Fruit fly (Drosophila melanogaster) whole organism, prepupa: Measurements from ENCODE around the gene Dbp73D.

Source experiments
- Blimp-1 ChIP-seq: fragments of 200-800 bp; sonication (Bioruptor generic); optimal IDR thresholded peaks from 3 replicates; lab custom pipeline; 2017; ENCODE audit warnings: missing biosample characterization, missing genetic modification characterization, mild to moderate bottlenecking, moderate library complexity, missing genetic modification reagents
- CG10669 ChIP-seq: fragments of 200-800 bp; sonication (Bioruptor generic); optimal IDR thresholded peaks from 3 replicates; lab custom pipeline; 2018; ENCODE audit warnings: missing biosample characterization, mild to moderate bottlenecking, missing genetic modification characterization, moderate library complexity
- CG11294 ChIP-seq: fragments of 200-800 bp; sonication (Bioruptor generic); IDR thresholded peaks from 2 replicates; pipeline ENCODE4 v1.3.6; 2022; ENCODE audit warnings: missing biosample characterization, missing genetic modification characterization
- CG11902 ChIP-seq: fragments of 200-800 bp; sonication (Bioruptor generic); optimal IDR thresholded peaks from 3 replicates; lab custom pipeline; 2016; ENCODE audit warnings: missing biosample characterization, missing genetic modification characterization
- CG15336 ChIP-seq: fragments of 200-800 bp; sonication (Bioruptor generic); IDR thresholded peaks from 2 replicates; pipeline ENCODE4 v1.3.6; 2022; ENCODE audit warnings: missing biosample characterization, missing genetic modification characterization
- CG1621 ChIP-seq: fragments of 200-800 bp; sonication (Bioruptor generic); optimal IDR thresholded peaks from 3 replicates; lab custom pipeline; 2018; ENCODE audit warnings: missing biosample characterization, mild to moderate bottlenecking, missing genetic modification characterization
- CG16779 ChIP-seq: fragments of 200-800 bp; sonication (Bioruptor generic); optimal IDR thresholded peaks from 3 replicates; lab custom pipeline; 2017; ENCODE audit warnings: missing biosample characterization, mild to moderate bottlenecking, missing genetic modification characterization
- CG3032 ChIP-seq: fragments of 200-800 bp; optimal IDR thresholded peaks from 2 replicates; lab custom pipeline; 2019; ENCODE audit warnings: missing biosample characterization, mild to moderate bottlenecking, missing genetic modification characterization, moderate library complexity
- CG32006 ChIP-seq: fragments of 200-800 bp; sonication (Bioruptor generic); optimal IDR thresholded peaks from 3 replicates; lab custom pipeline; 2017; ENCODE audit warnings: missing biosample characterization, mild to moderate bottlenecking, missing genetic modification characterization
- CG34406 ChIP-seq: fragments of 200-800 bp; sonication (Bioruptor generic); optimal IDR thresholded peaks from 3 replicates; lab custom pipeline; 2016; ENCODE audit warnings: missing biosample characterization, missing genetic modification characterization
- CG3919 ChIP-seq: fragments of 200-800 bp; sonication (Bioruptor generic); optimal IDR thresholded peaks from 3 replicates; lab custom pipeline; 2016; ENCODE audit warnings: missing biosample characterization, missing genetic modification characterization
- CG4318 ChIP-seq: fragments of 200-800 bp; sonication (Bioruptor generic); optimal IDR thresholded peaks from 3 replicates; lab custom pipeline; 2017; ENCODE audit warnings: missing biosample characterization, mild to moderate bottlenecking, missing genetic modification characterization
- CG6163 ChIP-seq: fragments of 200-800 bp; sonication (Bioruptor generic); IDR thresholded peaks from 3 replicates; pipeline ENCODE4 v1.3.6; 2022; ENCODE audit warnings: missing biosample characterization, missing genetic modification characterization
- CG6792 ChIP-seq: fragments of 200-800 bp; sonication (Bioruptor generic); optimal IDR thresholded peaks from 3 replicates; lab custom pipeline; 2016; ENCODE audit warnings: missing biosample characterization, missing genetic modification characterization
- CG6808 ChIP-seq: fragments of 200-800 bp; sonication (Bioruptor generic); optimal IDR thresholded peaks from 3 replicates; lab custom pipeline; 2017; ENCODE audit warnings: missing biosample characterization, missing genetic modification characterization, mild to moderate bottlenecking, moderate library complexity, missing genetic modification reagents
- CG6854 ChIP-seq: fragments of 200-800 bp; sonication (Bioruptor generic); optimal IDR thresholded peaks from 2 replicates; lab custom pipeline; 2017; ENCODE audit warnings: missing biosample characterization, mild to moderate bottlenecking, missing genetic modification characterization
- CG8119 ChIP-seq: fragments of 200-800 bp; sonication (Bioruptor generic); IDR thresholded peaks from 3 replicates; pipeline ENCODE4 v1.3.6; 2022; ENCODE audit warnings: missing biosample characterization, missing genetic modification characterization
- CG8319 ChIP-seq: fragments of 200-800 bp; sonication (Bioruptor generic); optimal IDR thresholded peaks from 3 replicates; lab custom pipeline; 2016; ENCODE audit warnings: missing biosample characterization, missing genetic modification characterization
- CG8632 ChIP-seq: fragments of 200-800 bp; sonication (Bioruptor generic); optimal IDR thresholded peaks from 3 replicates; lab custom pipeline; 2016; ENCODE audit warnings: missing biosample characterization, missing genetic modification characterization
- CG9139 ChIP-seq: fragments of 200-800 bp; sonication (Bioruptor generic); optimal IDR thresholded peaks from 3 replicates; lab custom pipeline; 2017; ENCODE audit warnings: missing biosample characterization, mild to moderate bottlenecking, missing genetic modification characterization
- Eip78C ChIP-seq: fragments of 200-800 bp; sonication (Bioruptor generic); peaks from one replicate; lab custom pipeline; 2016; ENCODE audit warnings: missing biosample characterization, missing genetic modification characterization
- Eip93F ChIP-seq: fragments of 200-800 bp; sonication (Bioruptor generic); optimal IDR thresholded peaks from 2 replicates; lab custom pipeline; 2016; ENCODE audit warnings: missing biosample characterization, mild to moderate bottlenecking, missing genetic modification characterization
- Ets21C ChIP-seq: fragments of 200-800 bp; sonication (Bioruptor generic); optimal IDR thresholded peaks from 3 replicates; lab custom pipeline; 2016; ENCODE audit warnings: missing biosample characterization, missing genetic modification characterization
- Ets96B ChIP-seq: fragments of 200-800 bp; optimal IDR thresholded peaks from 2 replicates; lab custom pipeline; 2019; ENCODE audit warnings: missing biosample characterization, mild to moderate bottlenecking, missing genetic modification characterization, moderate library complexity
- Hr38 ChIP-seq: sonication (Bioruptor generic); optimal IDR thresholded peaks from 2 replicates; lab custom pipeline; 2016; ENCODE audit warnings: missing biosample characterization, missing genetic modification characterization
- Hr39 ChIP-seq: fragments of 200-800 bp; sonication (Bioruptor generic); optimal IDR thresholded peaks from 2 replicates; lab custom pipeline; 2016; ENCODE audit warnings: missing biosample characterization, missing genetic modification characterization
- Hr4 ChIP-seq: fragments of 200-800 bp; sonication (Bioruptor generic); optimal IDR thresholded peaks from 3 replicates; lab custom pipeline; 2016; ENCODE audit warnings: missing biosample characterization, missing genetic modification characterization
- Lpt ChIP-seq: fragments of 200-800 bp; sonication (Bioruptor generic); optimal IDR thresholded peaks from 3 replicates; lab custom pipeline; 2016; ENCODE audit warnings: missing biosample characterization, missing genetic modification characterization
- Met ChIP-seq: fragments of 200-800 bp; sonication (Bioruptor generic); optimal IDR thresholded peaks from 3 replicates; lab custom pipeline; 2016; ENCODE audit warnings: missing biosample characterization, missing genetic modification characterization
- Smox ChIP-seq: fragments of 200-800 bp; sonication (Bioruptor generic); optimal IDR thresholded peaks from 3 replicates; lab custom pipeline; 2016; ENCODE audit warnings: missing biosample characterization, missing genetic modification characterization
- Sox102F ChIP-seq: fragments of 200-800 bp; sonication (Bioruptor generic); optimal IDR thresholded peaks from 2 replicates; lab custom pipeline; 2016; ENCODE audit warnings: missing biosample characterization, mild to moderate bottlenecking, missing genetic modification characterization
- Sox14 ChIP-seq: fragments of 200-800 bp; sonication (Bioruptor generic); optimal IDR thresholded peaks from 3 replicates; lab custom pipeline; 2016; ENCODE audit warnings: missing biosample characterization, missing genetic modification characterization
- achi ChIP-seq: fragments of 200-800 bp; sonication (Bioruptor generic); optimal IDR thresholded peaks from 3 replicates; lab custom pipeline; 2016; ENCODE audit warnings: missing biosample characterization, missing genetic modification characterization
- cyc ChIP-seq: fragments of 200-800 bp; sonication (Bioruptor generic); optimal IDR thresholded peaks from 3 replicates; lab custom pipeline; 2016; ENCODE audit warnings: missing biosample characterization, missing genetic modification characterization
- dac ChIP-seq: fragments of 200-800 bp; sonication (Bioruptor generic); optimal IDR thresholded peaks from 2 replicates; lab custom pipeline; 2017; ENCODE audit warnings: missing biosample characterization, mild to moderate bottlenecking, missing genetic modification characterization
- eg ChIP-seq: fragments of 200-800 bp; sonication (Bioruptor generic); IDR thresholded peaks from 3 replicates; pipeline ENCODE4 v1.3.6; 2022; ENCODE audit warnings: missing biosample characterization, missing genetic modification characterization
- fd59A ChIP-seq: fragments of 200-800 bp; sonication (Bioruptor generic); optimal IDR thresholded peaks from 2 replicates; lab custom pipeline; 2017; ENCODE audit warnings: missing biosample characterization, mild to moderate bottlenecking, missing genetic modification characterization, missing genetic modification reagents
- fd85E ChIP-seq: fragments of 200-800 bp; sonication (Bioruptor generic); optimal IDR thresholded peaks from 3 replicates; lab custom pipeline; 2016; ENCODE audit warnings: missing biosample characterization, missing genetic modification characterization
- fkh ChIP-seq: fragments of 200-800 bp; sonication (Bioruptor generic); optimal IDR thresholded peaks from 3 replicates; lab custom pipeline; 2017; ENCODE audit warnings: missing biosample characterization, mild to moderate bottlenecking, missing genetic modification characterization, moderate library complexity
- net ChIP-seq: fragments of 200-800 bp; sonication (Bioruptor generic); optimal IDR thresholded peaks from 3 replicates; lab custom pipeline; 2016; ENCODE audit warnings: missing biosample characterization, missing genetic modification characterization
- pdm3 ChIP-seq: fragments of 200-800 bp; sonication (Bioruptor generic); optimal IDR thresholded peaks from 3 replicates; lab custom pipeline; 2016; ENCODE audit warnings: missing biosample characterization, missing genetic modification characterization
- salr ChIP-seq, 2 experiments: fragments of 200-800 bp; sonication (Bioruptor generic); optimal IDR thresholded peaks; 3 replicates each; lab custom pipeline; 2016 to 2018; ENCODE audit warnings: missing biosample characterization in 2 of 2, missing genetic modification characterization in 2 of 2, mild to moderate bottlenecking in 1 of 2
- svp ChIP-seq: fragments of 200-800 bp; sonication (Bioruptor generic); peaks from one replicate; lab custom pipeline; 2016; ENCODE audit warnings: missing biosample characterization, missing genetic modification characterization
- topi ChIP-seq: fragments of 200-800 bp; sonication (Bioruptor generic); optimal IDR thresholded peaks from 3 replicates; lab custom pipeline; 2016; ENCODE audit warnings: missing biosample characterization, missing genetic modification characterization
- vri ChIP-seq: fragments of 200-800 bp; sonication (Bioruptor generic); optimal IDR thresholded peaks from 3 replicates; lab custom pipeline; 2016; ENCODE audit warnings: missing biosample characterization, mild to moderate bottlenecking, missing genetic modification characterization

Dbp73D gene

dm6 chr3L:16699292-16700026 is 31.2 kb downstream of the Dbp73D start:
- peak; percentile 60 for TF ChIP-seq fkh
- no peak for TF ChIP-seq Hr4 (GFP tag; lab: Kevin White, UChicago)
- TF ChIP-seq vri = peak; percentile 54

dm6 chr3L:16698089-16698488 is 32.5 kb downstream of the Dbp73D start:
- TF ChIP-seq Lpt (GFP tag; lab: Kevin White, UChicago) (no peak), CG9139 (no peak), achi (no peak), salr (GFP tag; optimal IDR thresholded peaks at IDR 0.05; lab: Kevin White, UChicago) (no peak), cyc (GFP tag; lab: Kevin White, UChicago) (no peak), dac (GFP tag; lab: Kevin White, UChicago) (no peak), Sox102F (no peak), CG8632 (GFP tag; lab: Kevin White, UChicago) (no peak), CG32006 (GFP tag; lab: Kevin White, UChicago) (peak; percentile 3), CG15336 (GFP tag; lab: Robert Waterston, UW) (0 out of 2 replicates have a peak, but pooled peaks have one; percentile 23), eg (GFP tag; lab: Robert Waterston, UW) (0 out of 3 replicates have a peak, but pooled peaks have one; percentile 19), CG1621 (tag; lab: Kevin White, UChicago) (no peak)

dm6 chr3L:16697069-16697468 is 33.5 kb downstream of the Dbp73D start:
- TF ChIP-seq CG1621 (tag; lab: Kevin White, UChicago) = no peak
- TF ChIP-seq vri = no peak
- no peak for TF ChIP-seq svp (GFP tag; lab: Kevin White, UChicago)
- TF ChIP-seq CG34406 (GFP tag; lab: Kevin White, UChicago) = peak; percentile 47
- TF ChIP-seq CG32006 (GFP tag; lab: Kevin White, UChicago) = peak; percentile 57
- TF ChIP-seq CG8319 (GFP tag; lab: Kevin White, UChicago) = no peak
- no peak for TF ChIP-seq CG4318 (GFP tag; lab: Kevin White, UChicago)
- TF ChIP-seq Hr4 (GFP tag; lab: Kevin White, UChicago) = no peak
- TF ChIP-seq fd59A (GFP tag; lab: Kevin White, UChicago) = no peak
- TF ChIP-seq Met = no peak
- TF ChIP-seq CG3032 (tag; lab: Kevin White, UChicago) = no peak
- TF ChIP-seq CG10669 (GFP tag; lab: Kevin White, UChicago) = no peak
- no peak for TF ChIP-seq CG11294 (GFP tag; lab: Robert Waterston, UW)
- TF ChIP-seq Ets21C (GFP tag; lab: Kevin White, UChicago) = no peak
- no peak for TF ChIP-seq CG16779 (tag; lab: Kevin White, UChicago)
- TF ChIP-seq Blimp-1 (GFP tag; lab: Kevin White, UChicago) = no peak
- TF ChIP-seq Hr39 (GFP tag; lab: Kevin White, UChicago) = peak; percentile 11
- peak; percentile 9 for TF ChIP-seq Smox (GFP tag; lab: Kevin White, UChicago)
- no peak for TF ChIP-seq fkh
- no peak for TF ChIP-seq fd85E (GFP tag; lab: Kevin White, UChicago)
- TF ChIP-seq salr (GFP tag; optimal IDR thresholded peaks at IDR 0.05; lab: Kevin White, UChicago) = peak in 1 of 2 experiments; percentile 11
- no peak for TF ChIP-seq CG3919 (GFP tag; lab: Kevin White, UChicago)
- peak; percentile 5 for TF ChIP-seq pdm3 (GFP tag; lab: Kevin White, UChicago)
- no peak for TF ChIP-seq Ets96B (tag; lab: Kevin White, UChicago)
- TF ChIP-seq topi (GFP tag; lab: Kevin White, UChicago) = no peak
- TF ChIP-seq cyc (GFP tag; lab: Kevin White, UChicago) = no peak
- peak; percentile 55 for TF ChIP-seq Eip78C (GFP tag; lab: Kevin White, UChicago)
- TF ChIP-seq Eip93F (GFP tag; lab: Kevin White, UChicago) = no peak
- TF ChIP-seq CG11902 = no peak
- no peak for TF ChIP-seq CG8632 (GFP tag; lab: Kevin White, UChicago)
- TF ChIP-seq CG6808 (GFP tag; lab: Kevin White, UChicago) = no peak
- TF ChIP-seq CG15336 (GFP tag; lab: Robert Waterston, UW) = peak; percentile 76
- no peak for TF ChIP-seq CG6792
- no peak for TF ChIP-seq Hr38 (GFP tag; lab: Kevin White, UChicago)
- TF ChIP-seq CG9139 = no peak
- no peak for TF ChIP-seq CG6854 (GFP tag; lab: Kevin White, UChicago)
- peak; percentile 62 for TF ChIP-seq CG8119
- TF ChIP-seq CG6163 (GFP tag; lab: Robert Waterston, UW) = peak; percentile 22; the same call in 1 of the 3 replicates
- no peak for TF ChIP-seq Lpt (GFP tag; lab: Kevin White, UChicago)
- no peak for TF ChIP-seq net (GFP tag; lab: Kevin White, UChicago)
- TF ChIP-seq Sox14 (GFP tag; lab: Kevin White, UChicago) = no peak
- TF ChIP-seq eg (GFP tag; lab: Robert Waterston, UW) = peak; percentile 71
